Worm (Caenorhabditis elegans) whole organism, L4/young adult: Measurements from ENCODE around the gene Y54G2A.50.

Source experiments
- dao-5 ChIP-seq: sonication (generic microtip); optimal IDR thresholded peaks from 2 replicates; lab custom pipeline; 2016; ENCODE audit warnings: missing genotype, missing genetic modification characterization, moderate library complexity, missing compliant biosample characterization
- him-1 ChIP-seq: sonication (generic microtip); optimal IDR thresholded peaks from 2 replicates; lab custom pipeline; 2016; ENCODE audit warnings: missing genotype, missing genetic modification reagents, missing genetic modification characterization, missing compliant biosample characterization

DNA sequence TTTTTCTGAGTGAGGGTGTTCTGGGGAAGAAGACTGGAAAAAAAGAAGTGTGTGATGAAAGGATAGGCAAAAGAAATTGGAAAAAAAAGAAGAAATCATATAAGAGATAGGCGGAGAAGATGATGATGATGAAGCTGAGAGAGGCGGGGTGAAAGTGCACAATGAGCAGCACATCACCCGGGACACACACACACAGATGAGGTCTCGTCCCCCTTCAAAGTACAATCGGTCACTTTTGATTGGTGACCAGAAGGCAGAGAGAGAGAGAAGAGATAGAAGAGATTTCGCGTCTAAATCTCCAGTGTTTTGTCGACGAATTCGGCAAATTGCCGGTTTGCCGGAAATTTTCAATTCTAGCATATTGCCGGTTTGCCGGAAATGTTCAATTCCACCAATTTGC lies 32.6 kb upstream of the Y54G2A.50 start:
- no peak for TF ChIP-seq dao-5 (tag; lab: Kevin White, UChicago)
- TF ChIP-seq him-1 (tag; lab: Kevin White, UChicago) = no peak
